Fruit fly (Drosophila melanogaster): ENCODE data around the gene CG14043.

DNA sequence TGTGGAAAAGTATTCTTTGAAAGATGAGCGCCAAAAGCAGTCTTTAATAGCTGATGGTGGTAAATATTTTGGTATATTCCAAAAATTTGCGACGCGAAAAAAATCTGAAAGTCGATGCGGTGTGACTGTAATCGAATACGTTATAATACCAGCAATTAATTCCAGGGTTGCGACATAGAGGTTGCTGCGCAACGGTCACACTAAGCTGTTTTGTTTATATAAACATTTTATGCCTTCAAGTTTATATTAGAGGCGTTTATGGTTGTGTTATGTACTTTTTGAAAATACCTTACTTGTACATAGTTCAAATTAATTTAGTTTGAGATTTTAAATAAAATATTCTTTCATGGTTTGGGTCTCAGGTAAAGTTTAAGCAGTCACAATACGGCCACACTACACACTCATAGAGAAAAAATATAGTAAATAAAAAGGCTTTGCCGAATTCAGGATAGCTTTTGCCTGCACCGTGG is at the start of gene CG14043:
- TF ChIP-seq lola (GFP tag; optimal IDR thresholded peaks at IDR 0.05): no peak
- TF ChIP-seq HLH106 (tag; optimal IDR thresholded peaks at IDR 0.05): peak; percentile 2
- TF ChIP-seq h (GFP tag; optimal IDR thresholded peaks at IDR 0.05): no peak
- no peak for TF ChIP-seq woc (GFP tag; optimal IDR thresholded peaks at IDR 0.05)
- no peak for TF ChIP-seq GATAd (GFP tag; optimal IDR thresholded peaks at IDR 0.05)
- no peak for TF ChIP-seq Dfd (GFP tag; optimal IDR thresholded peaks at IDR 0.05)
- TF ChIP-seq CG9705 (GFP tag; optimal IDR thresholded peaks at IDR 0.05): no peak
- TF ChIP-seq fru (GFP tag; optimal IDR thresholded peaks at IDR 0.05): no peak
- no peak for TF ChIP-seq dl (GFP tag; optimal IDR thresholded peaks at IDR 0.05; ENCODE audit: insufficient read depth in 1 of 2, partially characterized antibody in 2 of 2)
- no peak for TF ChIP-seq OdsH (GFP tag; optimal IDR thresholded peaks at IDR 0.05)
- no peak for TF ChIP-seq Hr78 (GFP tag; optimal IDR thresholded peaks at IDR 0.05)
- TF ChIP-seq Myc (optimal IDR thresholded peaks at IDR 0.05): peak; percentile 46
